Worm (Caenorhabditis elegans) whole organism, L4/young adult: ENCODE measurements around the gene hlh-17.

Experiments used
- W03F9.2 ChIP-seq: fragments of 150-350 bp; optimal IDR thresholded peaks from 2 replicates; lab custom pipeline; 2014; ENCODE audit warnings: missing biosample characterization, missing genetic modification characterization
- dao-5 ChIP-seq: sonication (generic microtip); optimal IDR thresholded peaks from 2 replicates; lab custom pipeline; 2016; ENCODE audit warnings: missing genotype, missing genetic modification characterization, moderate library complexity, missing compliant biosample characterization
- him-1 ChIP-seq: sonication (generic microtip); optimal IDR thresholded peaks from 2 replicates; lab custom pipeline; 2016; ENCODE audit warnings: missing genotype, missing genetic modification reagents, missing genetic modification characterization, missing compliant biosample characterization

DNA sequence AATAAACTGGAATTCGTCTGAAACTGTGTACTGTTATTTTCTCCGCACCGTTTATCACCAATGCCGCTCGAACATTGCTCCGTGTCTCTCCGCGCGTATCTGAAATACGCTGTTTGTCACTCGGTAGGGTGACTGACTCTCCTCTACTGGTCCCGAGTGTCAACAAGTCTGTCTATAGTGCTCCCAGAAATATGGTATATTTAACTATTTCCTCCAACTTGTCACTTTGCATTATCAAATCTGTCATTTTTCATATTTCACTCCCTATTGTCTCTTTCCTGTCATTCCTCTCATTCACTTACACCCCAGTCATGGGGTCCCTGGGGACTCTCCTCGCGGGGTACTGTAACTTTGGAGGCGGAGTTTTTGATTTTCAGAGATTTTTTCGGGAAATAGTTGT, at the start of gene hlh-17:
- TF ChIP-seq W03F9.2 (tag; lab: Kevin White, UChicago) (no peak), him-1 (tag; lab: Kevin White, UChicago) (no peak), dao-5 (tag; lab: Kevin White, UChicago) (no peak)
